Worm (Caenorhabditis elegans) whole organism, L3 larva: ENCODE measurements around the gene dtmk-1.

Experiments
- jun-1 ChIP-seq: fragments of 150-350 bp; optimal IDR thresholded peaks from 2 replicates; lab custom pipeline; 2014; ENCODE audit warnings: missing biosample characterization, missing genetic modification reagents, missing genetic modification characterization
- nhr-77 ChIP-seq: fragments of 150-350 bp; optimal IDR thresholded peaks from 2 replicates; lab custom pipeline; 2014; ENCODE audit warnings: missing biosample characterization, missing genetic modification characterization
- pha-4 ChIP-seq: fragments of 150-350 bp; optimal IDR thresholded peaks from 2 replicates; lab custom pipeline; 2014; ENCODE audit warnings: missing biosample characterization, missing genetic modification reagents, missing genetic modification characterization

- no peak for TF ChIP-seq nhr-77
- TF ChIP-seq jun-1: peak; percentile 52
- peak; percentile 94 for TF ChIP-seq pha-4 (tag; lab: Kevin White, UChicago)
Measured at ce11 chrII:9937611-9938010, 29.3 kb downstream of the dtmk-1 start.
